Worm (Caenorhabditis elegans) whole organism, mixed stage, embryonic: Measurements from ENCODE around the gene C28C12.1.

ENCODE experiments used
- M03D4.4 ChIP-seq: sonication (generic microtip); optimal IDR thresholded peaks from 2 replicates; lab custom pipeline; 2017; ENCODE audit warnings: mild to moderate bottlenecking, missing genetic modification characterization, missing compliant biosample characterization
- bed-3 ChIP-seq: fragments of 200-800 bp; sonication (Bioruptor generic); optimal IDR thresholded peaks from 3 replicates; lab custom pipeline; 2018; ENCODE audit warnings: mild to moderate bottlenecking, missing genetic modification characterization, moderate library complexity, missing compliant biosample characterization
- blmp-1 ChIP-seq: fragments of 150-350 bp; optimal IDR thresholded peaks from 2 replicates; lab custom pipeline; 2014; ENCODE audit warnings: missing biosample characterization, missing genetic modification characterization
- ceh-39 ChIP-seq: fragments of 150-350 bp; optimal IDR thresholded peaks from 2 replicates; lab custom pipeline; 2014; ENCODE audit warnings: missing biosample characterization, missing genetic modification characterization
- ceh-43 ChIP-seq: fragments of 200-800 bp; sonication (Bioruptor generic); optimal IDR thresholded peaks from 2 replicates; lab custom pipeline; 2018; ENCODE audit warnings: mild to moderate bottlenecking, missing genetic modification characterization, moderate library complexity, missing compliant biosample characterization
- ceh-83 ChIP-seq: fragments of 200-800 bp; sonication (Bioruptor generic); optimal IDR thresholded peaks from 2 replicates; lab custom pipeline; 2018; ENCODE audit warnings: mild to moderate bottlenecking, missing genetic modification characterization, missing compliant biosample characterization
- ces-1 ChIP-seq: fragments of 150-350 bp; optimal IDR thresholded peaks from 2 replicates; lab custom pipeline; 2014; ENCODE audit warnings: missing biosample characterization, missing genetic modification reagents, missing genetic modification characterization
- cnd-1 ChIP-seq: fragments of 200-800 bp; sonication (Bioruptor generic); optimal IDR thresholded peaks from 2 replicates; lab custom pipeline; 2018; ENCODE audit warnings: mild to moderate bottlenecking, missing genetic modification characterization, missing compliant biosample characterization
- drap-1 ChIP-seq: fragments of 200-800 bp; sonication (Bioruptor generic); optimal IDR thresholded peaks from 3 replicates; lab custom pipeline; 2018; ENCODE audit warnings: mild to moderate bottlenecking, missing genetic modification characterization, missing compliant biosample characterization
- elt-1 ChIP-seq: sonication (generic microtip); optimal IDR thresholded peaks from 2 replicates; lab custom pipeline; 2017; ENCODE audit warnings: missing genetic modification characterization, mild to moderate bottlenecking, missing compliant biosample characterization, antibody characterized with exemption, moderate library complexity, borderline replicate concordance; ENCODE audit not compliant: insufficient read depth
- elt-3 ChIP-seq: fragments of 150-350 bp; optimal IDR thresholded peaks from 2 replicates; lab custom pipeline; 2014; ENCODE audit warnings: missing biosample characterization, missing genetic modification characterization
- flh-1 ChIP-seq: fragments of 200-800 bp; sonication (Bioruptor generic); optimal IDR thresholded peaks from 2 replicates; lab custom pipeline; 2018; ENCODE audit warnings: mild to moderate bottlenecking, missing genetic modification characterization, moderate library complexity, missing compliant biosample characterization
- ham-2 ChIP-seq: fragments of 200-800 bp; sonication (Bioruptor generic); optimal IDR thresholded peaks from 2 replicates; lab custom pipeline; 2018; ENCODE audit warnings: mild to moderate bottlenecking, missing genetic modification characterization, missing compliant biosample characterization
- hlh-1 ChIP-seq: fragments of 150-350 bp; optimal IDR thresholded peaks from 2 replicates; lab custom pipeline; 2014; ENCODE audit warnings: missing biosample characterization, missing genetic modification reagents, missing genetic modification characterization
- lin-13 ChIP-seq: fragments of 150-350 bp; optimal IDR thresholded peaks from 2 replicates; lab custom pipeline; 2014; ENCODE audit warnings: missing biosample characterization, missing genetic modification characterization
- lin-32 ChIP-seq: fragments of 200-800 bp; sonication (Bioruptor generic); optimal IDR thresholded peaks from 2 replicates; lab custom pipeline; 2018; ENCODE audit warnings: mild to moderate bottlenecking, missing genetic modification characterization, missing compliant biosample characterization
- lsy-2 ChIP-seq: fragments of 150-350 bp; optimal IDR thresholded peaks from 2 replicates; lab custom pipeline; 2014; ENCODE audit warnings: missing biosample characterization, missing genetic modification characterization
- mab-5 ChIP-seq: fragments of 150-350 bp; optimal IDR thresholded peaks from 2 replicates; lab custom pipeline; 2014; ENCODE audit warnings: missing biosample characterization, missing genetic modification characterization
- mep-1 ChIP-seq: fragments of 150-350 bp; optimal IDR thresholded peaks from 2 replicates; lab custom pipeline; 2017; ENCODE audit warnings: missing biosample characterization, missing genetic modification reagents, missing genetic modification characterization, inconsistent platforms
- nhr-12 ChIP-seq: fragments of 150-350 bp; optimal IDR thresholded peaks from 2 replicates; lab custom pipeline; 2014; ENCODE audit warnings: missing biosample characterization, missing genetic modification characterization
- nhr-2 ChIP-seq: fragments of 150-350 bp; optimal IDR thresholded peaks from 2 replicates; lab custom pipeline; 2014; ENCODE audit warnings: missing biosample characterization, missing genetic modification characterization
- nhr-237 ChIP-seq: fragments of 150-350 bp; optimal IDR thresholded peaks from 2 replicates; lab custom pipeline; 2014; ENCODE audit warnings: missing biosample characterization, missing genetic modification characterization
- nhr-28 ChIP-seq: fragments of 150-350 bp; optimal IDR thresholded peaks from 2 replicates; lab custom pipeline; 2014; ENCODE audit warnings: missing biosample characterization, missing genetic modification characterization
- nhr-76 ChIP-seq: sonication (generic microtip); optimal IDR thresholded peaks from 2 replicates; lab custom pipeline; 2017; ENCODE audit warnings: missing biosample characterization, missing genetic modification characterization
- pha-4 ChIP-seq: fragments of 150-350 bp; optimal IDR thresholded peaks from 2 replicates; lab custom pipeline; 2018; ENCODE audit warnings: missing biosample characterization, missing genetic modification reagents, missing genetic modification characterization
- sem-2 ChIP-seq: fragments of 200-800 bp; sonication (Bioruptor generic); optimal IDR thresholded peaks from 2 replicates; lab custom pipeline; 2018; ENCODE audit warnings: mild to moderate bottlenecking, missing genetic modification characterization, missing compliant biosample characterization
- snpc-4 ChIP-seq: fragments of 150-350 bp; optimal IDR thresholded peaks from 2 replicates; lab custom pipeline; 2014; ENCODE audit warnings: missing biosample characterization, missing genetic modification characterization
- sptf-1 ChIP-seq: sonication (generic microtip); optimal IDR thresholded peaks from 2 replicates; lab custom pipeline; 2017; ENCODE audit warnings: mild to moderate bottlenecking, missing genetic modification characterization, moderate library complexity, missing compliant biosample characterization
- unc-39 ChIP-seq: fragments of 150-350 bp; optimal IDR thresholded peaks from 2 replicates; lab custom pipeline; 2014; ENCODE audit warnings: missing biosample characterization, missing genetic modification characterization
- unc-62 ChIP-seq: fragments of 150-350 bp; optimal IDR thresholded peaks from 2 replicates; lab custom pipeline; 2014; ENCODE audit warnings: missing biosample characterization, missing genetic modification reagents, missing genetic modification characterization
- zip-8 ChIP-seq: fragments of 150-350 bp; optimal IDR thresholded peaks from 2 replicates; lab custom pipeline; 2014; ENCODE audit warnings: missing biosample characterization, missing genetic modification characterization
- ztf-11 ChIP-seq: fragments of 150-350 bp; optimal IDR thresholded peaks from 2 replicates; lab custom pipeline; 2014; ENCODE audit warnings: missing biosample characterization, missing genetic modification characterization

C28C12.1 gene

DNA sequence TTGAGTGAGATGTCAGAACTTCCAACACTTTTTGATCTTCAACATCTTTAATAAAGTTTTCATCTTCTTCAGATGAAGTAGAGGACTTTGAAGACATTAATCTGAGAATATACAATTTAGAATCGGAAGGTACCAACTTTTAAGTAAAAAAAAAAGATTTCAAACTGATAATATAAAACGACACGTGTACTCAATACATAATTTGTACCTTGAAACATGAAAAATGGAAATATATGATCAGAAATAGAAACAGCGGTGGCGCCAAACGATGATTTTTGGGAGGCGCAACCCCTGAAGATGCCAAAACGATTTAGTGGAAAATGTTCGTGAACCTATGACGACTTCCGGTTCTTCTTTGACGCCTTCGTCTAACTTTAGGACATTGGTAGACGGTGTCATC, 29.0 kb upstream of the C28C12.1 start, which contains the start of gene oat-1:
oat-1 (minus strand) TSS at position 101 of the 400 bp plus-strand sequence.
- TF ChIP-seq blmp-1 (tag; lab: Kevin White, UChicago), result no peak
- TF ChIP-seq lin-32 (GFP tag; lab: Kevin White, UChicago), result no peak
- no peak for TF ChIP-seq sem-2 (GFP tag; lab: Kevin White, UChicago)
- no peak for TF ChIP-seq mab-5 (tag; lab: Kevin White, UChicago)
- TF ChIP-seq zip-8 (tag; lab: Kevin White, UChicago), result no peak
- no peak for TF ChIP-seq M03D4.4 (tag; lab: Kevin White, UChicago)
- TF ChIP-seq nhr-237 (tag; lab: Kevin White, UChicago), result no peak
- no peak for TF ChIP-seq hlh-1 (tag; lab: Kevin White, UChicago)
- TF ChIP-seq unc-62 (GFP tag; lab: Kevin White, UChicago), result no peak
- no peak for TF ChIP-seq flh-1 (GFP tag; lab: Kevin White, UChicago)
- no peak for TF ChIP-seq unc-39
- TF ChIP-seq elt-3, result no peak
- no peak for TF ChIP-seq nhr-28 (tag; lab: Kevin White, UChicago)
- no peak for TF ChIP-seq elt-1 (tag; lab: Kevin White, UChicago)
- TF ChIP-seq cnd-1 (tag; lab: Kevin White, UChicago), result no peak
- TF ChIP-seq ceh-83, result no peak
- no peak for TF ChIP-seq sptf-1 (tag; lab: Kevin White, UChicago)
- TF ChIP-seq bed-3 (GFP tag; lab: Kevin White, UChicago), result no peak
- no peak for TF ChIP-seq nhr-12 (tag; lab: Kevin White, UChicago)
- TF ChIP-seq nhr-76, result no peak

- no peak for TF ChIP-seq bed-3 (GFP tag; lab: Kevin White, UChicago)
- no peak for TF ChIP-seq nhr-2 (tag; lab: Kevin White, UChicago)
- TF ChIP-seq nhr-76, result no peak
- no peak for TF ChIP-seq unc-39
- TF ChIP-seq ceh-39 (tag; lab: Kevin White, UChicago), result no peak
- TF ChIP-seq drap-1 (GFP tag; lab: Kevin White, UChicago), result no peak
- no peak for TF ChIP-seq ztf-11 (tag; lab: Kevin White, UChicago)
- no peak for TF ChIP-seq nhr-28 (tag; lab: Kevin White, UChicago)
- TF ChIP-seq ces-1, result no peak
- TF ChIP-seq flh-1 (GFP tag; lab: Kevin White, UChicago), result no peak
- TF ChIP-seq elt-3, result no peak
- no peak for TF ChIP-seq zip-8 (tag; lab: Kevin White, UChicago)
- no peak for TF ChIP-seq hlh-1 (tag; lab: Kevin White, UChicago)
- TF ChIP-seq pha-4 (tag; lab: Kevin White, UChicago), result no peak
- TF ChIP-seq nhr-237 (tag; lab: Kevin White, UChicago), result no peak
- TF ChIP-seq nhr-12 (tag; lab: Kevin White, UChicago), result no peak
- no peak for TF ChIP-seq mep-1 (tag; lab: Kevin White, UChicago)
- no peak for TF ChIP-seq M03D4.4 (tag; lab: Kevin White, UChicago)
Observed at ce11 chrIV:8473756-8474155, 27.7 kb upstream of the C28C12.1 start, which contains the start of gene C28C12.11. TSS of gene C28C12.11 (plus strand) at chrIV:8474056.

- TF ChIP-seq hlh-1 (tag; lab: Kevin White, UChicago), result no peak
- no peak for TF ChIP-seq ztf-11 (tag; lab: Kevin White, UChicago)
- no peak for TF ChIP-seq nhr-12 (tag; lab: Kevin White, UChicago)
- no peak for TF ChIP-seq ceh-43
- TF ChIP-seq elt-1 (tag; lab: Kevin White, UChicago), result no peak
- TF ChIP-seq drap-1 (GFP tag; lab: Kevin White, UChicago), result no peak
- TF ChIP-seq ceh-39 (tag; lab: Kevin White, UChicago), result no peak
- TF ChIP-seq ham-2 (GFP tag; lab: Kevin White, UChicago), result no peak
- no peak for TF ChIP-seq flh-1 (GFP tag; lab: Kevin White, UChicago)
- TF ChIP-seq snpc-4, result no peak
- TF ChIP-seq lsy-2 (tag; lab: Kevin White, UChicago), result no peak
- no peak for TF ChIP-seq sem-2 (GFP tag; lab: Kevin White, UChicago)
- TF ChIP-seq ces-1, result no peak
- TF ChIP-seq mep-1 (tag; lab: Kevin White, UChicago), result no peak
- no peak for TF ChIP-seq nhr-2 (tag; lab: Kevin White, UChicago)
- no peak for TF ChIP-seq pha-4 (tag; lab: Kevin White, UChicago)
- TF ChIP-seq M03D4.4 (tag; lab: Kevin White, UChicago), result no peak
- TF ChIP-seq lin-13 (tag; lab: Kevin White, UChicago), result no peak
Observed at ce11 chrIV:8475030-8475679, 26.3 kb upstream of the C28C12.1 start.
